Fruit fly (Drosophila melanogaster) whole organism, embryonic: ENCODE measurements around the gene CG4702.

ENCODE experiments used
- BEAF-32 ChIP-seq: fragments of 200-800 bp; sonication (Bioruptor generic); optimal IDR thresholded peaks from 3 replicates; lab custom pipeline; 2017; ENCODE audit warnings: missing biosample characterization, missing genetic modification characterization, mild to moderate bottlenecking, moderate library complexity, missing genetic modification reagents
- CG11093 ChIP-seq: fragments of 200-800 bp; sonication (Bioruptor generic); IDR thresholded peaks from 3 replicates; pipeline ENCODE4 v1.3.6; 2022; ENCODE audit warnings: missing biosample characterization, missing genetic modification characterization
- CG11504 ChIP-seq: fragments of 200-800 bp; sonication (Bioruptor generic); optimal IDR thresholded peaks from 3 replicates; lab custom pipeline; 2019; ENCODE audit warnings: missing biosample characterization, mild to moderate bottlenecking, missing genetic modification characterization, moderate library complexity
- CG12155 ChIP-seq: fragments of 200-800 bp; sonication (Bioruptor generic); optimal IDR thresholded peaks from 3 replicates; lab custom pipeline; 2016; ENCODE audit warnings: missing biosample characterization, missing genetic modification characterization
- CG12769 ChIP-seq: fragments of 200-800 bp; sonication (Bioruptor generic); optimal IDR thresholded peaks from 2 replicates; lab custom pipeline; 2019; ENCODE audit warnings: missing biosample characterization, mild to moderate bottlenecking, missing genetic modification characterization, moderate library complexity
- CG13287 ChIP-seq: fragments of 200-800 bp; sonication (Bioruptor generic); IDR thresholded peaks from 2 replicates; pipeline ENCODE4 v1.3.6; 2022; ENCODE audit warnings: missing biosample characterization, missing genetic modification characterization; ENCODE audit not compliant: partially characterized antibody
- CG13894 ChIP-seq: fragments of 200-800 bp; sonication (Bioruptor generic); optimal IDR thresholded peaks from 3 replicates; lab custom pipeline; 2018; ENCODE audit warnings: missing biosample characterization, mild to moderate bottlenecking, missing genetic modification characterization, moderate library complexity
- CG15514 ChIP-seq: fragments of 200-800 bp; sonication (Bioruptor generic); optimal IDR thresholded peaks from 3 replicates; lab custom pipeline; 2017; ENCODE audit warnings: missing biosample characterization, missing genetic modification characterization, mild to moderate bottlenecking, moderate library complexity, missing genetic modification reagents
- CG16779 ChIP-seq: fragments of 200-800 bp; sonication (Bioruptor generic); IDR thresholded peaks from 2 replicates; pipeline ENCODE4 v1.3.6; 2022; ENCODE audit warnings: missing biosample characterization, missing genetic modification characterization
- CG17359 ChIP-seq: fragments of 200-800 bp; sonication (Bioruptor generic); optimal IDR thresholded peaks from 3 replicates; lab custom pipeline; 2018; ENCODE audit warnings: missing biosample characterization, mild to moderate bottlenecking, missing genetic modification characterization, moderate library complexity
- CG3163 ChIP-seq: fragments of 200-800 bp; sonication (Bioruptor generic); optimal IDR thresholded peaks from 3 replicates; lab custom pipeline; 2016; ENCODE audit warnings: missing biosample characterization, missing genetic modification characterization
- CG34224 ChIP-seq: fragments of 200-800 bp; sonication (Bioruptor generic); IDR thresholded peaks from 3 replicates; pipeline ENCODE4 v1.3.6; 2022; ENCODE audit warnings: missing biosample characterization, missing genetic modification characterization; ENCODE audit not compliant: partially characterized antibody
- CG4854 ChIP-seq: fragments of 200-800 bp; sonication (Bioruptor generic); optimal IDR thresholded peaks from 2 replicates; lab custom pipeline; 2016; ENCODE audit warnings: missing biosample characterization, missing genetic modification characterization, inconsistent platforms
- CG5180 ChIP-seq: fragments of 200-800 bp; sonication (Bioruptor generic); optimal IDR thresholded peaks from 3 replicates; lab custom pipeline; 2017; ENCODE audit warnings: missing biosample characterization, missing genetic modification characterization, mild to moderate bottlenecking, moderate library complexity, missing genetic modification reagents
- CG6689 ChIP-seq: fragments of 200-800 bp; sonication (Bioruptor generic); IDR thresholded peaks from 2 replicates; pipeline ENCODE4 v1.3.6; 2022; ENCODE audit warnings: missing biosample characterization, missing genetic modification characterization
- CG6791 ChIP-seq: fragments of 200-800 bp; sonication (Bioruptor generic); IDR thresholded peaks from 3 replicates; pipeline ENCODE4 v1.3.6; 2022; ENCODE audit warnings: missing biosample characterization, missing genetic modification characterization; ENCODE audit not compliant: partially characterized antibody
- CG9437 ChIP-seq: fragments of 200-800 bp; sonication (Bioruptor generic); optimal IDR thresholded peaks from 2 replicates; lab custom pipeline; 2018; ENCODE audit warnings: missing biosample characterization, mild to moderate bottlenecking, missing genetic modification characterization
- Deaf1 ChIP-seq: fragments of 200-800 bp; optimal IDR thresholded peaks from 3 replicates; lab custom pipeline; 2019; ENCODE audit warnings: missing biosample characterization, mild to moderate bottlenecking, missing genetic modification characterization, moderate library complexity
- Dll ChIP-seq: fragments of 200-800 bp; sonication (Bioruptor generic); IDR thresholded peaks from 4 replicates; pipeline ENCODE4 v1.3.6; 2022; ENCODE audit warnings: missing biosample characterization, missing genetic modification characterization; ENCODE audit not compliant: partially characterized antibody
- Ets97D ChIP-seq: fragments of 200-800 bp; sonication (Bioruptor generic); optimal IDR thresholded peaks from 3 replicates; lab custom pipeline; 2016; ENCODE audit warnings: missing biosample characterization, missing genetic modification characterization
- Hmr ChIP-seq: fragments of 200-800 bp; sonication (Bioruptor generic); optimal IDR thresholded peaks from 3 replicates; lab custom pipeline; 2017; ENCODE audit warnings: mild to moderate bottlenecking, missing biosample characterization, missing genetic modification reagents, missing genetic modification characterization
- Hr51 ChIP-seq, 2 experiments: fragments of 200-800 bp; sonication (Bioruptor generic); optimal IDR thresholded peaks; 2 replicates in 1 of 2; 3 replicates in 1 of 2; lab custom pipeline; 2016 to 2018; ENCODE audit warnings: missing biosample characterization in 2 of 2, missing genetic modification characterization in 2 of 2, mild to moderate bottlenecking in 1 of 2, moderate library complexity in 1 of 2
- Hr78 ChIP-seq, 2 experiments: fragments of 200-800 bp in 1 of 2; fragments of >200 bp in 1 of 2; sonication (Bioruptor generic) in 1 of 2; optimal IDR thresholded peaks; 2 replicates each; lab custom pipeline; 2017 to 2019; ENCODE audit warnings: missing biosample characterization in 2 of 2, missing genetic modification characterization in 2 of 2, mild to moderate bottlenecking in 1 of 2, moderate library complexity in 1 of 2
- Jarid2 ChIP-seq: fragments of 200-800 bp; sonication (Bioruptor generic); optimal IDR thresholded peaks from 3 replicates; lab custom pipeline; 2017; ENCODE audit warnings: mild to moderate bottlenecking, missing biosample characterization, missing genetic modification reagents, missing genetic modification characterization
- MBD-R2 ChIP-seq: fragments of 200-800 bp; sonication (Bioruptor generic); IDR thresholded peaks from 2 replicates; pipeline ENCODE4 v1.3.6; 2022; ENCODE audit warnings: missing biosample characterization, missing genetic modification characterization
- Trl ChIP-seq, 3 experiments: fragments of >200 bp in 2 of 3; fragments of 200-800 bp in 1 of 3; sonication (Bioruptor generic) in 1 of 3; optimal IDR thresholded peaks; 2 replicates in 1 of 3; 3 replicates in 2 of 3; lab custom pipeline; 2016 to 2017; ENCODE audit warnings: missing biosample characterization in 1 of 3, missing genetic modification characterization in 1 of 3
- abd-A ChIP-seq: fragments of 200-800 bp; sonication (Bioruptor generic); optimal IDR thresholded peaks from 3 replicates; lab custom pipeline; 2019; ENCODE audit warnings: missing biosample characterization, mild to moderate bottlenecking, missing genetic modification characterization, moderate library complexity
- al ChIP-seq: fragments of 200-800 bp; sonication (Bioruptor generic); IDR thresholded peaks from 2 replicates; pipeline ENCODE4 v1.3.6; 2022; ENCODE audit warnings: missing biosample characterization, missing genetic modification characterization
- bcd ChIP-seq: fragments of 200-800 bp; sonication (Bioruptor generic); optimal IDR thresholded peaks from 2 replicates; lab custom pipeline; 2017; ENCODE audit warnings: missing biosample characterization, mild to moderate bottlenecking, missing genetic modification characterization
- chinmo ChIP-seq: fragments of 200-800 bp; sonication (Bioruptor generic); IDR thresholded peaks from 4 replicates; pipeline ENCODE4 v1.3.6; 2022; ENCODE audit warnings: missing biosample characterization, missing genetic modification characterization; ENCODE audit not compliant: partially characterized antibody
- eve ChIP-seq, 2 experiments: fragments of >200 bp; optimal IDR thresholded peaks; 2 replicates each; lab custom pipeline; 2017; ENCODE audit warnings: missing biosample characterization in 2 of 2, missing genetic modification characterization in 2 of 2
- ewg ChIP-seq: fragments of 200-800 bp; sonication (Bioruptor generic); optimal IDR thresholded peaks from 3 replicates; lab custom pipeline; 2017; ENCODE audit warnings: mild to moderate bottlenecking, missing biosample characterization, missing genetic modification reagents, missing genetic modification characterization
- exex ChIP-seq: fragments of 200-800 bp; sonication (Bioruptor generic); optimal IDR thresholded peaks from 4 replicates; lab custom pipeline; 2018; ENCODE audit warnings: missing biosample characterization, mild to moderate bottlenecking, missing genetic modification characterization, moderate library complexity
- fd64A ChIP-seq: fragments of 200-800 bp; sonication (Bioruptor generic); optimal IDR thresholded peaks from 3 replicates; lab custom pipeline; 2018; ENCODE audit warnings: missing biosample characterization, mild to moderate bottlenecking, missing genetic modification characterization
- inv ChIP-seq: fragments of 200-800 bp; sonication (Bioruptor generic); IDR thresholded peaks from 2 replicates; pipeline ENCODE4 v1.3.6; 2022; ENCODE audit warnings: missing biosample characterization, missing genetic modification characterization; ENCODE audit not compliant: partially characterized antibody
- kay ChIP-seq: fragments of 200-800 bp; sonication (Bioruptor generic); optimal IDR thresholded peaks from 2 replicates; lab custom pipeline; 2016; ENCODE audit warnings: missing biosample characterization, missing genetic modification characterization
- nerfin-1 ChIP-seq: fragments of 200-800 bp; sonication (Bioruptor generic); optimal IDR thresholded peaks from 3 replicates; lab custom pipeline; 2019; ENCODE audit warnings: missing biosample characterization, mild to moderate bottlenecking, missing genetic modification characterization, moderate library complexity
- oc ChIP-seq: fragments of 200-800 bp; sonication (Bioruptor generic); optimal IDR thresholded peaks from 2 replicates; lab custom pipeline; 2018; ENCODE audit warnings: missing biosample characterization, mild to moderate bottlenecking, missing genetic modification characterization, moderate library complexity
- otp ChIP-seq: fragments of 200-800 bp; sonication (Bioruptor generic); IDR thresholded peaks from 3 replicates; pipeline ENCODE4, ENCODE4 v1.3.6; 2022; ENCODE audit warnings: missing biosample characterization, missing genetic modification characterization
- pfk ChIP-seq: fragments of 200-800 bp; sonication (Bioruptor generic); optimal IDR thresholded peaks from 2 replicates; lab custom pipeline; 2018; ENCODE audit warnings: missing biosample characterization, mild to moderate bottlenecking, missing genetic modification characterization, moderate library complexity
- scrt ChIP-seq: fragments of 200-800 bp; sonication (Bioruptor generic); optimal IDR thresholded peaks from 2 replicates; lab custom pipeline; 2018; ENCODE audit warnings: missing biosample characterization, mild to moderate bottlenecking, missing genetic modification characterization, moderate library complexity
- sd ChIP-seq: fragments of 200-800 bp; sonication (Bioruptor generic); optimal IDR thresholded peaks from 3 replicates; lab custom pipeline; 2018; ENCODE audit warnings: missing biosample characterization, mild to moderate bottlenecking, missing genetic modification characterization, moderate library complexity
- vnd ChIP-seq: fragments of 200-800 bp; sonication (Bioruptor generic); IDR thresholded peaks from 3 replicates; pipeline ENCODE4 v1.3.6; 2022; ENCODE audit warnings: missing biosample characterization, missing genetic modification characterization; ENCODE audit not compliant: partially characterized antibody
- zen2 ChIP-seq: fragments of 200-800 bp; sonication (Bioruptor generic); IDR thresholded peaks from 3 replicates; pipeline ENCODE4 v1.3.6; 2022; ENCODE audit warnings: missing biosample characterization, missing genetic modification characterization; ENCODE audit not compliant: partially characterized antibody

The CG4702 gene

DNA sequence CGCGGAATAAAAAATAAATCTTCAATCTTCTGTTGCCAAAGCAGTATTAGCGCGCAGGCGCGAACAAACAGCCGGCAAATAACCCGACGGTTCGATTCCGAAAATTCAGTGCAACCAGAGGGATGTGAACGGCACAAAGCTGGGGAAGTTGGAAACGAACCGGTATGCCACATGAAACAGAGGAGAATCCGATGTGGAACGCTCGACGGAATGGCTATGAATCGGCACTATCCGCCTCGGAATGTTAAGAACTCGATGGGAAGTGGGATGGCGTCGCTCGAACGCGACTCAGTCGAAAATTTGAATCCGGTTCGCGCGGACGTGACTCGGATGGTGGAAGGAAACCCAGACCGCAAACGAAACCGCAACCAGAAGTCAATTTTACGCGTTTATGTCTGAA, 33.4 kb downstream of the CG4702 start, which contains the start of gene dpr17:
Gene dpr17, plus strand, starts transcription at position 289 of the 400 bp plus-strand sequence.
- peak; percentile 46 for TF ChIP-seq Jarid2 (GFP tag; lab: Kevin White, UChicago)
- TF ChIP-seq CG16779, result 0 out of 2 replicates have a peak, but pooled peaks have one; percentile 5
- peak; percentile 82 for TF ChIP-seq CG5180 (GFP tag; lab: Kevin White, UChicago)
- TF ChIP-seq abd-A, result peak; percentile 53
- TF ChIP-seq Deaf1 (tag; lab: Kevin White, UChicago), result peak; percentile 88
- peak; percentile 17 for TF ChIP-seq CG15514 (GFP tag; lab: Kevin White, UChicago)
- no peak for TF ChIP-seq CG11093 (GFP tag; lab: Robert Waterston, UW)
- TF ChIP-seq ewg (GFP tag; lab: Kevin White, UChicago), result peak; percentile 77
- TF ChIP-seq oc (tag; lab: Kevin White, UChicago), result no peak
- peak; percentile 58 for TF ChIP-seq nerfin-1 (tag; lab: Kevin White, UChicago)
- 0 out of 4 replicates have a peak, but pooled peaks have one; percentile 47 for TF ChIP-seq chinmo (GFP tag; lab: Robert Waterston, UW)
- TF ChIP-seq CG13894 (tag; lab: Kevin White, UChicago), result peak; percentile 65
- no peak for TF ChIP-seq MBD-R2 (GFP tag; lab: Robert Waterston, UW)
- TF ChIP-seq CG12155 (GFP tag; lab: Kevin White, UChicago), result no peak
- TF ChIP-seq pfk, result peak; percentile 98
- TF ChIP-seq CG9437, result no peak
- TF ChIP-seq scrt (GFP tag; lab: Kevin White, UChicago), result peak; percentile 66
- TF ChIP-seq CG6689 (GFP tag; lab: Robert Waterston, UW), result no peak
- no peak for TF ChIP-seq al (GFP tag; lab: Robert Waterston, UW)
- TF ChIP-seq Hr51 (GFP tag; optimal IDR thresholded peaks at IDR 0.05; lab: Kevin White, UChicago), result peak in 1 of 2 experiments; percentile 24
- TF ChIP-seq sd (tag; lab: Kevin White, UChicago), result peak; percentile 41

DNA sequence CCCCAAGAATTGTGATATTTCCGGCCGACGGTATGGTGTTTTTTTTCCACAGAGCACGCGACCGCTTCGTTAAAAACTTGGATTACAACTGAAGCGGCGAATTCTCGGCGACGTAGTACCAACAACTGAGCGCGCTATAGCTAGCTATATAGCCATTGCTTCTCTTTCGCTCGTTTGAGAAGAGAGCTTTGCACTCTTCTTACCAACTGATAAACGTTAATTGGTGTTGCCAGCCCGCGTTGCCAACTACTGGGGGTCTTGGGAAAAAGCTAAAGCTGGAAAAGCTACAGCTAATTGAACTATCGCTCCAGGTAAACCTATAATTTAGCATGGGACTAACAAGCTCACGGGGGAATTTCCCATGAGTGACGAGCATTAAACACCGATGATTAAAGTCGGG, 37.5 kb downstream of the CG4702 start, which contains the start of gene ATP8B:
Gene ATP8B, minus strand, starts transcription at position 64 of the 400 bp plus-strand sequence.
- peak; percentile 79 for TF ChIP-seq CG11504 (tag; lab: Kevin White, UChicago)
- TF ChIP-seq exex (tag; lab: Kevin White, UChicago), result peak; percentile 2
- TF ChIP-seq CG3163 (GFP tag; lab: Kevin White, UChicago), result peak; percentile 78
- peak; percentile 42; the same call in 1 of the 3 replicates for TF ChIP-seq zen2 (GFP tag; lab: Robert Waterston, UW)
- peak; percentile 4 for TF ChIP-seq CG13894 (tag; lab: Kevin White, UChicago)
- no peak for TF ChIP-seq Ets97D (GFP tag; lab: Kevin White, UChicago)
- TF ChIP-seq CG13287 (GFP tag; lab: Robert Waterston, UW), result peak; percentile 50
- peak; percentile 70 for TF ChIP-seq Jarid2 (GFP tag; lab: Kevin White, UChicago)
- TF ChIP-seq Hmr (GFP tag; lab: Kevin White, UChicago), result no peak
- TF ChIP-seq BEAF-32 (GFP tag; lab: Kevin White, UChicago), result peak; percentile 13
- TF ChIP-seq CG17359 (tag; lab: Kevin White, UChicago), result no peak
- TF ChIP-seq chinmo (GFP tag; lab: Robert Waterston, UW), result peak; percentile 60; the same call in 2 of the 4 replicates
- TF ChIP-seq Dll (GFP tag; lab: Robert Waterston, UW), result peak; percentile 47; the same call in 1 of the 4 replicates
- TF ChIP-seq otp (GFP tag; lab: Robert Waterston, UW), result 0 out of 3 replicates have a peak, but pooled peaks have one; percentile 23
- TF ChIP-seq Trl (optimal IDR thresholded peaks at IDR 0.05; lab: Kevin White, UChicago), result peak; percentile 56 to 69
- no peak for TF ChIP-seq Trl (GFP tag; optimal IDR thresholded peaks at IDR 0.05; lab: Kevin White, UChicago)
- peak; percentile 73 for TF ChIP-seq CG12769 (tag; lab: Kevin White, UChicago)
- peak; percentile 18; the same call in 1 of the 2 replicates for TF ChIP-seq inv
- no peak for TF ChIP-seq eve (GFP tag; optimal IDR thresholded peaks at IDR 0.05; lab: Kevin White, UChicago)
- peak; percentile 32 for TF ChIP-seq CG4854 (GFP tag; lab: Kevin White, UChicago)
- peak in 1 of 2 experiments; percentile 90 for TF ChIP-seq Hr78 (GFP tag; optimal IDR thresholded peaks at IDR 0.05; lab: Kevin White, UChicago)
- TF ChIP-seq kay (GFP tag; lab: Kevin White, UChicago), result no peak
- TF ChIP-seq CG34224 (GFP tag; lab: Robert Waterston, UW), result peak; percentile 19; the same call in 1 of the 3 replicates
- TF ChIP-seq vnd (GFP tag; lab: Robert Waterston, UW), result no peak
- no peak for TF ChIP-seq fd64A (GFP tag; lab: Kevin White, UChicago)
- no peak for TF ChIP-seq bcd (GFP tag; lab: Kevin White, UChicago)
- TF ChIP-seq CG6791 (GFP tag; lab: Robert Waterston, UW), result peak; percentile 26; the same call in 2 of the 3 replicates
- TF ChIP-seq, all 482 proteins: peak for 18
